Fruit fly (Drosophila melanogaster) S2 (cell line): Measurements from ENCODE around the gene CG13359.

Source experiments
- CG8478 ChIP-seq: fragments of >200 bp; optimal IDR thresholded peaks from 2 replicates; lab custom pipeline; 2018
- CTCF ChIP-seq, 2 experiments: fragments of >200 bp; optimal IDR thresholded peaks; 2 replicates each; lab custom pipeline; 2018

- TF ChIP-seq CTCF (optimal IDR thresholded peaks at IDR 0.05; lab: Kevin White, UChicago) (peak in 1 of 2 experiments; percentile 10), CG8478 (lab: Kevin White, UChicago) (no peak)
Observed at dm6 chrX:841038-841437, 37.8 kb upstream of the CG13359 start.
